Fruit fly (Drosophila melanogaster): ENCODE data around the gene Mps1.

Gene Mps1

dm6 chr3R:17718051-17718693, 47.1 kb downstream of the Mps1 start, which contains the start of gene osa (continued):
- TF ChIP-seq CG10267 (tag; optimal IDR thresholded peaks at IDR 0.05) (peak; percentile 35), CG17385 (GFP tag; optimal IDR thresholded peaks at IDR 0.05) (peak; percentile 4), Sox100B (GFP tag; optimal IDR thresholded peaks at IDR 0.05) (no peak), CG12659 (GFP tag; optimal IDR thresholded peaks at IDR 0.05) (peak; percentile 49), D19A (tag; optimal IDR thresholded peaks at IDR 0.05) (peak; percentile 78), Chrac-16 (GFP tag; optimal IDR thresholded peaks at IDR 0.05) (no peak), Bdp1 (GFP tag; optimal IDR thresholded peaks at IDR 0.05) (peak; percentile 18), Fer1 (GFP tag; optimal IDR thresholded peaks at IDR 0.05) (peak; percentile 34), CG10543 (GFP tag; optimal IDR thresholded peaks at IDR 0.05) (peak; percentile 20), CG4730 (GFP tag; IDR thresholded peaks at IDR 0.05) (no peak), ci (GFP tag; IDR thresholded peaks at IDR 0.05) (no peak), cato (GFP tag; optimal IDR thresholded peaks at IDR 0.05; ENCODE audit: borderline replicate concordance) (no peak), CrebB (tag; optimal IDR thresholded peaks at IDR 0.05) (no peak), Med (GFP tag) (peak; percentile 85), CG4282 (GFP tag; optimal IDR thresholded peaks at IDR 0.05) (no peak), Vsx1 (GFP tag; optimal IDR thresholded peaks at IDR 0.05) (no peak), ara (GFP tag; IDR thresholded peaks at IDR 0.05) (no peak), Ravus (GFP tag; IDR thresholded peaks at IDR 0.05) (no peak), Pdp1 (GFP tag; optimal IDR thresholded peaks at IDR 0.05) (peak in 1 of 2 experiments; percentile 2), CG18476 (GFP tag; optimal IDR thresholded peaks at IDR 0.05) (no peak), CG13894 (tag; optimal IDR thresholded peaks at IDR 0.05) (no peak), CG13123 (GFP tag; optimal IDR thresholded peaks at IDR 0.05) (no peak), dmrt99B (tag; optimal IDR thresholded peaks at IDR 0.05) (peak; percentile 3), CG8765 (GFP tag; IDR thresholded peaks at IDR 0.05) (no peak), CG14014 (GFP tag; IDR thresholded peaks at IDR 0.05) (no peak), ham (GFP tag; IDR thresholded peaks at IDR 0.05) (no peak), Nf-YB (GFP tag; optimal IDR thresholded peaks at IDR 0.05) (no peak), jing (GFP tag; optimal IDR thresholded peaks at IDR 0.05) (no peak), h (optimal IDR thresholded peaks at IDR 0.05) (no peak), scrt (GFP tag; optimal IDR thresholded peaks at IDR 0.05) (no peak), pfk (GFP tag; optimal IDR thresholded peaks at IDR 0.05) (peak; percentile 88), cwo (GFP tag; optimal IDR thresholded peaks at IDR 0.05) (peak; percentile 13), CG16779 (GFP tag; IDR thresholded peaks at IDR 0.05) (no peak), tin (GFP tag; optimal IDR thresholded peaks at IDR 0.05) (no peak), vfl (GFP tag; optimal IDR thresholded peaks at IDR 0.05) (no peak), CG17361 (GFP tag; IDR thresholded peaks at IDR 0.05) (no peak), CG2712 (tag; optimal IDR thresholded peaks at IDR 0.05) (peak; percentile 25), CG17802 (tag; optimal IDR thresholded peaks at IDR 0.05) (no peak), lilli (GFP tag; optimal IDR thresholded peaks at IDR 0.05) (no peak), HLHmδ (GFP tag; optimal IDR thresholded peaks at IDR 0.05) (no peak), dan (GFP tag; IDR thresholded peaks at IDR 0.05) (no peak), CG1647 (GFP tag; optimal IDR thresholded peaks at IDR 0.05) (no peak), CG12391 (tag; optimal IDR thresholded peaks at IDR 0.05) (peak; percentile 10), CoRest (tag; optimal IDR thresholded peaks at IDR 0.05) (peak; percentile 50), CG6272 (GFP tag; IDR thresholded peaks at IDR 0.05) (peak; percentile 70; the same call in 1 of the 2 replicates), Hmr (GFP tag; optimal IDR thresholded peaks at IDR 0.05) (peak; percentile 16), fd102C (GFP tag; optimal IDR thresholded peaks at IDR 0.05) (no peak), lab (GFP tag; optimal IDR thresholded peaks at IDR 0.05) (peak; percentile 18), CG10462 (GFP tag; optimal IDR thresholded peaks at IDR 0.05) (no peak), dati (GFP tag; IDR thresholded peaks at IDR 0.05) (no peak)
